Fruit fly (Drosophila melanogaster) whole organism, embryonic: Measurements from ENCODE around the gene Dok.
A peak's percentile ranks its signal among the peaks of the same experiment; 100 is the strongest.

Source experiments
- Asciz ChIP-seq: fragments of 200-800 bp; sonication (Bioruptor generic); optimal IDR thresholded peaks from 2 replicates; lab custom pipeline; 2017; ENCODE audit warnings: missing biosample characterization, mild to moderate bottlenecking, missing genetic modification characterization, missing genetic modification reagents
- B-H2 ChIP-seq: fragments of 200-800 bp; sonication (Bioruptor generic); optimal IDR thresholded peaks from 2 replicates; lab custom pipeline; 2018; ENCODE audit warnings: missing biosample characterization, mild to moderate bottlenecking, missing genetic modification characterization
- CG10462 ChIP-seq: fragments of 200-800 bp; sonication (Bioruptor generic); optimal IDR thresholded peaks from 2 replicates; lab custom pipeline; 2016; ENCODE audit warnings: missing biosample characterization, missing genetic modification characterization
- CG11504 ChIP-seq: fragments of 200-800 bp; sonication (Bioruptor generic); optimal IDR thresholded peaks from 3 replicates; lab custom pipeline; 2019; ENCODE audit warnings: missing biosample characterization, mild to moderate bottlenecking, missing genetic modification characterization, moderate library complexity
- CG1233 ChIP-seq: fragments of 200-800 bp; sonication (Bioruptor generic); optimal IDR thresholded peaks from 4 replicates; lab custom pipeline; 2018; ENCODE audit warnings: missing biosample characterization, mild to moderate bottlenecking, missing genetic modification characterization
- CG13894 ChIP-seq: fragments of 200-800 bp; sonication (Bioruptor generic); optimal IDR thresholded peaks from 3 replicates; lab custom pipeline; 2018; ENCODE audit warnings: missing biosample characterization, mild to moderate bottlenecking, missing genetic modification characterization, moderate library complexity
- CG1529 ChIP-seq: fragments of 200-800 bp; sonication (Bioruptor generic); optimal IDR thresholded peaks from 3 replicates; lab custom pipeline; 2018; ENCODE audit warnings: missing biosample characterization, missing genetic modification characterization
- CG17912 ChIP-seq: fragments of 200-800 bp; sonication (Bioruptor generic); optimal IDR thresholded peaks from 2 replicates; lab custom pipeline; 2018; ENCODE audit warnings: missing biosample characterization, mild to moderate bottlenecking, missing genetic modification characterization
- CG18011 ChIP-seq: fragments of 200-800 bp; sonication (Bioruptor generic); optimal IDR thresholded peaks from 2 replicates; lab custom pipeline; 2017; ENCODE audit warnings: missing biosample characterization, missing genetic modification characterization, mild to moderate bottlenecking, moderate library complexity, missing genotype
- CG2120 ChIP-seq: fragments of 200-800 bp; sonication (Bioruptor generic); optimal IDR thresholded peaks from 3 replicates; lab custom pipeline; 2016; ENCODE audit warnings: missing biosample characterization, missing genetic modification characterization
- CG3726 ChIP-seq: fragments of 200-800 bp; sonication (Bioruptor generic); IDR thresholded peaks from 3 replicates; pipeline ENCODE4, ENCODE4 v1.3.6; 2022; ENCODE audit warnings: missing biosample characterization, missing genetic modification characterization
- CG4617 ChIP-seq: fragments of 200-800 bp; sonication (Bioruptor generic); optimal IDR thresholded peaks from 3 replicates; lab custom pipeline; 2016; ENCODE audit warnings: missing biosample characterization, missing genetic modification characterization, borderline replicate concordance
- CG4854 ChIP-seq: fragments of 200-800 bp; sonication (Bioruptor generic); optimal IDR thresholded peaks from 2 replicates; lab custom pipeline; 2016; ENCODE audit warnings: missing biosample characterization, missing genetic modification characterization, inconsistent platforms
- CG6791 ChIP-seq: fragments of 200-800 bp; sonication (Bioruptor generic); IDR thresholded peaks from 3 replicates; pipeline ENCODE4 v1.3.6; 2022; ENCODE audit warnings: missing biosample characterization, missing genetic modification characterization; ENCODE audit not compliant: partially characterized antibody
- CG6813 ChIP-seq: fragments of 200-800 bp; sonication (Bioruptor generic); optimal IDR thresholded peaks from 2 replicates; lab custom pipeline; 2017; ENCODE audit warnings: missing biosample characterization, missing genetic modification characterization, mild to moderate bottlenecking, moderate library complexity, missing genetic modification reagents
- CG8388 ChIP-seq: fragments of 200-800 bp; sonication (Bioruptor generic); optimal IDR thresholded peaks from 2 replicates; lab custom pipeline; 2019; ENCODE audit warnings: missing biosample characterization, mild to moderate bottlenecking, missing genetic modification characterization, moderate library complexity
- CG8765 ChIP-seq: fragments of 200-800 bp; sonication (Bioruptor generic); IDR thresholded peaks from 2 replicates; pipeline ENCODE4 v1.3.6; 2022; ENCODE audit warnings: missing biosample characterization, missing genetic modification characterization
- CG9437 ChIP-seq: fragments of 200-800 bp; sonication (Bioruptor generic); optimal IDR thresholded peaks from 2 replicates; lab custom pipeline; 2018; ENCODE audit warnings: missing biosample characterization, mild to moderate bottlenecking, missing genetic modification characterization
- CG9609 ChIP-seq: fragments of 200-800 bp; sonication (Bioruptor generic); optimal IDR thresholded peaks from 3 replicates; lab custom pipeline; 2016; ENCODE audit warnings: missing biosample characterization, missing genetic modification characterization
- CrebB ChIP-seq: fragments of 200-800 bp; sonication (Bioruptor generic); optimal IDR thresholded peaks from 3 replicates; lab custom pipeline; 2018; ENCODE audit warnings: missing biosample characterization, mild to moderate bottlenecking, missing genetic modification characterization
- Dref ChIP-seq: fragments of 200-800 bp; sonication (Bioruptor generic); IDR thresholded peaks from 2 replicates; pipeline ENCODE4 v1.3.6; 2022; ENCODE audit warnings: missing biosample characterization, missing genetic modification characterization
- Fer2 ChIP-seq: fragments of 200-800 bp; sonication (Bioruptor generic); optimal IDR thresholded peaks from 2 replicates; lab custom pipeline; 2018; ENCODE audit warnings: missing biosample characterization, mild to moderate bottlenecking, missing genetic modification characterization, moderate library complexity
- Fer3 ChIP-seq: fragments of 200-800 bp; sonication (Bioruptor generic); optimal IDR thresholded peaks from 2 replicates; lab custom pipeline; 2018; ENCODE audit warnings: missing biosample characterization, mild to moderate bottlenecking, missing genetic modification characterization, moderate library complexity
- Kr ChIP-seq: fragments of 200-800 bp; sonication (Bioruptor generic); optimal IDR thresholded peaks from 2 replicates; lab custom pipeline; 2017; ENCODE audit warnings: missing biosample characterization, mild to moderate bottlenecking, missing genetic modification characterization
- Nf-YB ChIP-seq: fragments of 200-800 bp; sonication (Bioruptor generic); optimal IDR thresholded peaks from 3 replicates; lab custom pipeline; 2019; ENCODE audit warnings: missing biosample characterization, mild to moderate bottlenecking, missing genetic modification characterization, moderate library complexity
- Pdp1 ChIP-seq, 2 experiments: fragments of 200-800 bp; sonication (Bioruptor generic); optimal IDR thresholded peaks; 3 replicates each; lab custom pipeline; 2016; ENCODE audit warnings: missing biosample characterization in 2 of 2, missing genetic modification characterization in 2 of 2, mild to moderate bottlenecking in 1 of 2, moderate library complexity in 1 of 2
- Sox100B ChIP-seq: fragments of 200-800 bp; sonication (Bioruptor generic); optimal IDR thresholded peaks from 3 replicates; lab custom pipeline; 2018; ENCODE audit warnings: missing biosample characterization, mild to moderate bottlenecking, missing genetic modification characterization
- Spps ChIP-seq: fragments of 200-800 bp; sonication (Bioruptor generic); optimal IDR thresholded peaks from 2 replicates; lab custom pipeline; 2018; ENCODE audit warnings: missing biosample characterization, mild to moderate bottlenecking, missing genetic modification characterization
- Trl ChIP-seq, 3 experiments: fragments of >200 bp in 2 of 3; fragments of 200-800 bp in 1 of 3; sonication (Bioruptor generic) in 1 of 3; optimal IDR thresholded peaks; 2 replicates in 1 of 3; 3 replicates in 2 of 3; lab custom pipeline; 2016 to 2017; ENCODE audit warnings: missing biosample characterization in 1 of 3, missing genetic modification characterization in 1 of 3
- abd-A ChIP-seq: fragments of 200-800 bp; sonication (Bioruptor generic); optimal IDR thresholded peaks from 3 replicates; lab custom pipeline; 2019; ENCODE audit warnings: missing biosample characterization, mild to moderate bottlenecking, missing genetic modification characterization, moderate library complexity
- amos ChIP-seq: fragments of 200-800 bp; sonication (Bioruptor generic); IDR thresholded peaks from 2 replicates; pipeline ENCODE4 v1.3.6; 2022; ENCODE audit warnings: missing biosample characterization, missing genetic modification characterization; ENCODE audit not compliant: partially characterized antibody
- az2 ChIP-seq: fragments of 200-800 bp; sonication (Bioruptor generic); optimal IDR thresholded peaks from 3 replicates; lab custom pipeline; 2016; ENCODE audit warnings: missing biosample characterization, missing genetic modification characterization
- dmrt99B ChIP-seq: fragments of 200-800 bp; sonication (Bioruptor generic); optimal IDR thresholded peaks from 2 replicates; lab custom pipeline; 2018; ENCODE audit warnings: missing biosample characterization, mild to moderate bottlenecking, missing genetic modification characterization, moderate library complexity
- dpn ChIP-seq, 2 experiments: fragments of 200-800 bp; sonication (Bioruptor generic); optimal IDR thresholded peaks; 3 replicates each; lab custom pipeline; 2016; ENCODE audit warnings: missing biosample characterization in 2 of 2, missing genetic modification characterization in 2 of 2
- dysf ChIP-seq: fragments of 200-800 bp; sonication (Bioruptor generic); IDR thresholded peaks from 3 replicates; pipeline ENCODE4 v1.3.6; 2022; ENCODE audit warnings: missing biosample characterization, missing genetic modification characterization
- kah ChIP-seq: fragments of 200-800 bp; sonication (Bioruptor generic); optimal IDR thresholded peaks from 2 replicates; lab custom pipeline; 2018; ENCODE audit warnings: missing biosample characterization, mild to moderate bottlenecking, missing genetic modification characterization
- lola ChIP-seq, 3 experiments: fragments of >200 bp in 2 of 3; fragments of 200-800 bp in 1 of 3; sonication (Bioruptor generic) in 1 of 3; optimal IDR thresholded peaks; 2 replicates each; lab custom pipeline; 2017 to 2019; ENCODE audit warnings: missing biosample characterization in 3 of 3, missing genetic modification characterization in 3 of 3, mild to moderate bottlenecking in 1 of 3, moderate library complexity in 1 of 3
- schlank ChIP-seq: fragments of 200-800 bp; sonication (Bioruptor generic); optimal IDR thresholded peaks from 2 replicates; lab custom pipeline; 2018; ENCODE audit warnings: missing biosample characterization, mild to moderate bottlenecking, missing genetic modification characterization
- seq ChIP-seq: fragments of 200-800 bp; sonication (Bioruptor generic); IDR thresholded peaks from 2 replicates; pipeline ENCODE4 v1.3.6; 2022; ENCODE audit warnings: missing biosample characterization, missing genetic modification characterization
- slbo ChIP-seq: fragments of 200-800 bp; sonication (Bioruptor generic); IDR thresholded peaks from 2 replicates; pipeline ENCODE4 v1.3.6; 2022; ENCODE audit warnings: missing biosample characterization, missing genetic modification characterization
- trem ChIP-seq: fragments of 200-800 bp; optimal IDR thresholded peaks from 3 replicates; lab custom pipeline; 2019; ENCODE audit warnings: missing biosample characterization, mild to moderate bottlenecking, missing genetic modification characterization, moderate library complexity
- unc-4 ChIP-seq: fragments of 200-800 bp; sonication (Bioruptor generic); IDR thresholded peaks from 2 replicates; pipeline ENCODE4 v1.3.6; 2022; ENCODE audit warnings: missing biosample characterization, missing genetic modification characterization; ENCODE audit not compliant: partially characterized antibody
- zfh1 ChIP-seq: fragments of 200-800 bp; sonication (Bioruptor generic); IDR thresholded peaks from 3 replicates; pipeline ENCODE4 v1.3.6; 2022; ENCODE audit warnings: missing biosample characterization, missing genetic modification characterization

Dok gene

dm6 chrX:7305753-7306338 is 18.2 kb upstream of the Dok start (continued):
- TF ChIP-seq CG18011 (GFP tag; lab: Kevin White, UChicago) (no peak), CG6791 (no peak), CG17912 (GFP tag; lab: Kevin White, UChicago) (no peak), kah (GFP tag; lab: Kevin White, UChicago) (no peak), lola (GFP tag; optimal IDR thresholded peaks at IDR 0.05; lab: Kevin White, UChicago) (peak in 1 of 3 experiments; percentile 57), seq (GFP tag; lab: Robert Waterston, UW) (peak; percentile 58; the same call in 1 of the 2 replicates), CG9437 (peak; percentile 43), CrebB (tag; lab: Kevin White, UChicago) (no peak), CG8388 (GFP tag; lab: Kevin White, UChicago) (peak; percentile 39), dmrt99B (tag; lab: Kevin White, UChicago) (peak; percentile 69), zfh1 (0 out of 3 replicates have a peak, but pooled peaks have one; percentile 28), CG4854 (GFP tag; lab: Kevin White, UChicago) (no peak), trem (tag; lab: Kevin White, UChicago) (no peak), CG1233 (peak; percentile 29), Fer3 (tag; lab: Kevin White, UChicago) (peak; percentile 39), CG11504 (tag; lab: Kevin White, UChicago) (peak; percentile 63), CG6813 (GFP tag; lab: Kevin White, UChicago) (peak; percentile 48), Dref (GFP tag; lab: Robert Waterston, UW) (no peak), CG13894 (tag; lab: Kevin White, UChicago) (no peak), dpn (GFP tag; optimal IDR thresholded peaks at IDR 0.05; lab: Kevin White, UChicago) (peak in 1 of 2 experiments; percentile 52), B-H2 (GFP tag; lab: Kevin White, UChicago) (no peak), Fer2 (tag; lab: Kevin White, UChicago) (peak; percentile 7), Sox100B (GFP tag; lab: Kevin White, UChicago) (peak; percentile 37), Trl (optimal IDR thresholded peaks at IDR 0.05; lab: Kevin White, UChicago) (no peak), Trl (GFP tag; optimal IDR thresholded peaks at IDR 0.05; lab: Kevin White, UChicago) (peak; percentile 10), Asciz (GFP tag; lab: Kevin White, UChicago) (peak; percentile 13), CG10462 (no peak), Nf-YB (GFP tag; lab: Kevin White, UChicago) (peak; percentile 84), unc-4 (GFP tag; lab: Robert Waterston, UW) (no peak), schlank (tag; lab: Kevin White, UChicago) (no peak), dysf (GFP tag; lab: Robert Waterston, UW) (peak; percentile 65; the same call in 2 of the 3 replicates), CG8765 (no peak), az2 (GFP tag; lab: Kevin White, UChicago) (peak; percentile 52), CG3726 (GFP tag; lab: Robert Waterston, UW) (0 out of 3 replicates have a peak, but pooled peaks have one; percentile 48), amos (GFP tag; lab: Robert Waterston, UW) (no peak), abd-A (peak; percentile 16), Spps (tag; lab: Kevin White, UChicago) (peak; percentile 55), CG9609 (GFP tag; lab: Kevin White, UChicago) (peak; percentile 18), CG1529 (GFP tag; lab: Kevin White, UChicago) (peak; percentile 56), Pdp1 (GFP tag; optimal IDR thresholded peaks at IDR 0.05; lab: Kevin White, UChicago) (peak; percentile 22 to 30), CG2120 (GFP tag; lab: Kevin White, UChicago) (peak; percentile 37), slbo (peak; percentile 52), CG4617 (GFP tag; lab: Kevin White, UChicago) (no peak), Kr (no peak)
